Worm (Caenorhabditis elegans) whole organism, mixed stage, embryonic: ENCODE data around the gene C05E4.7.

Experiments
- ces-1 ChIP-seq: fragments of 150-350 bp; optimal IDR thresholded peaks from 2 replicates; lab custom pipeline; 2014; ENCODE audit warnings: missing biosample characterization, missing genetic modification reagents, missing genetic modification characterization
- elt-1 ChIP-seq: sonication (generic microtip); optimal IDR thresholded peaks from 2 replicates; lab custom pipeline; 2017; ENCODE audit warnings: missing genetic modification characterization, mild to moderate bottlenecking, missing compliant biosample characterization, antibody characterized with exemption, moderate library complexity, borderline replicate concordance; ENCODE audit not compliant: insufficient read depth
- lsy-2 ChIP-seq: fragments of 150-350 bp; optimal IDR thresholded peaks from 2 replicates; lab custom pipeline; 2014; ENCODE audit warnings: missing biosample characterization, missing genetic modification characterization
- mep-1 ChIP-seq: fragments of 150-350 bp; optimal IDR thresholded peaks from 2 replicates; lab custom pipeline; 2017; ENCODE audit warnings: missing biosample characterization, missing genetic modification reagents, missing genetic modification characterization, inconsistent platforms
- mls-2 ChIP-seq: sonication (generic microtip); optimal IDR thresholded peaks from 2 replicates; lab custom pipeline; 2016; ENCODE audit warnings: mild to moderate bottlenecking, missing genetic modification characterization, moderate library complexity, missing compliant biosample characterization
- nhr-28 ChIP-seq: fragments of 150-350 bp; optimal IDR thresholded peaks from 2 replicates; lab custom pipeline; 2014; ENCODE audit warnings: missing biosample characterization, missing genetic modification characterization
- snpc-4 ChIP-seq: fragments of 150-350 bp; optimal IDR thresholded peaks from 2 replicates; lab custom pipeline; 2014; ENCODE audit warnings: missing biosample characterization, missing genetic modification characterization
- unc-120 ChIP-seq: sonication (generic microtip); optimal IDR thresholded peaks from 2 replicates; lab custom pipeline; 2017; ENCODE audit warnings: missing genetic modification characterization, missing compliant biosample characterization; ENCODE audit not compliant: poor library complexity, severe bottlenecking
- ztf-11 ChIP-seq: fragments of 150-350 bp; optimal IDR thresholded peaks from 2 replicates; lab custom pipeline; 2014; ENCODE audit warnings: missing biosample characterization, missing genetic modification characterization

DNA sequence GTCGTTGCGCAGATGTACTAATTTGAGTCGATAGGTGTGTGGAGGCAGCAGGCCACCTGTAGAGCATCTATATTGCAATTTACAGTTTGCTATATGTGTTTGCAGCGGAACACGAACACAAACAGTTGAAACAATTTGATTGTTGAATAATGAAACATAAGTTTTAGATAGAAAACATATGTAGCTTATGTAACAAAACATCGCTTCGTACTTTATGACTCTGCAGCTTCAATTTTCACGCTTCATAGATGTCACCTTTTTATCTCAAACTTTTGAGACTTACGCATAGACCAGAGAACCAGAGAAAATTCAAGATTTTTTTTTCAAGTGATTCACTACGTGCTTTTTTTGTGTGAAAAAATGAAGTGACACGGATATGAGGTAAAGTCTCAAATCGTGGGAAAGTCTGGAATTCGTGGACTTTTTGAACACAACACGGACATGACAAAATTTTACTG lies 18.0 kb upstream of the C05E4.7 start, which contains the start of gene fbxb-72:
- TF ChIP-seq snpc-4 (no peak), lsy-2 (tag; lab: Kevin White, UChicago) (no peak), unc-120 (tag; lab: Kevin White, UChicago) (no peak), elt-1 (tag; lab: Kevin White, UChicago) (no peak), ztf-11 (tag; lab: Kevin White, UChicago) (no peak), ces-1 (GFP tag; lab: Kevin White, UChicago) (no peak), mep-1 (tag; lab: Kevin White, UChicago) (no peak), nhr-28 (tag; lab: Kevin White, UChicago) (no peak), mls-2 (no peak)
